Worm (Caenorhabditis elegans) whole organism, mixed stage, embryonic: ENCODE results near the gene dct-17.

Experiments
- M03D4.4 ChIP-seq: sonication (generic microtip); optimal IDR thresholded peaks from 2 replicates; lab custom pipeline; 2017; ENCODE audit warnings: mild to moderate bottlenecking, missing genetic modification characterization, missing compliant biosample characterization
- blmp-1 ChIP-seq: fragments of 150-350 bp; optimal IDR thresholded peaks from 2 replicates; lab custom pipeline; 2014; ENCODE audit warnings: missing biosample characterization, missing genetic modification characterization
- ceh-43 ChIP-seq: fragments of 200-800 bp; sonication (Bioruptor generic); optimal IDR thresholded peaks from 2 replicates; lab custom pipeline; 2018; ENCODE audit warnings: mild to moderate bottlenecking, missing genetic modification characterization, moderate library complexity, missing compliant biosample characterization
- ces-1 ChIP-seq: fragments of 150-350 bp; optimal IDR thresholded peaks from 2 replicates; lab custom pipeline; 2014; ENCODE audit warnings: missing biosample characterization, missing genetic modification reagents, missing genetic modification characterization
- cnd-1 ChIP-seq: fragments of 200-800 bp; sonication (Bioruptor generic); optimal IDR thresholded peaks from 2 replicates; lab custom pipeline; 2018; ENCODE audit warnings: mild to moderate bottlenecking, missing genetic modification characterization, missing compliant biosample characterization
- drap-1 ChIP-seq: fragments of 200-800 bp; sonication (Bioruptor generic); optimal IDR thresholded peaks from 3 replicates; lab custom pipeline; 2018; ENCODE audit warnings: mild to moderate bottlenecking, missing genetic modification characterization, missing compliant biosample characterization
- elt-1 ChIP-seq: sonication (generic microtip); optimal IDR thresholded peaks from 2 replicates; lab custom pipeline; 2017; ENCODE audit warnings: missing genetic modification characterization, mild to moderate bottlenecking, missing compliant biosample characterization, antibody characterized with exemption, moderate library complexity, borderline replicate concordance; ENCODE audit not compliant: insufficient read depth
- elt-3 ChIP-seq: fragments of 150-350 bp; optimal IDR thresholded peaks from 2 replicates; lab custom pipeline; 2014; ENCODE audit warnings: missing biosample characterization, missing genetic modification characterization
- flh-1 ChIP-seq: fragments of 200-800 bp; sonication (Bioruptor generic); optimal IDR thresholded peaks from 2 replicates; lab custom pipeline; 2018; ENCODE audit warnings: mild to moderate bottlenecking, missing genetic modification characterization, moderate library complexity, missing compliant biosample characterization
- hlh-1 ChIP-seq: fragments of 150-350 bp; optimal IDR thresholded peaks from 2 replicates; lab custom pipeline; 2014; ENCODE audit warnings: missing biosample characterization, missing genetic modification reagents, missing genetic modification characterization
- lin-13 ChIP-seq: fragments of 150-350 bp; optimal IDR thresholded peaks from 2 replicates; lab custom pipeline; 2014; ENCODE audit warnings: missing biosample characterization, missing genetic modification characterization
- lin-32 ChIP-seq: fragments of 200-800 bp; sonication (Bioruptor generic); optimal IDR thresholded peaks from 2 replicates; lab custom pipeline; 2018; ENCODE audit warnings: mild to moderate bottlenecking, missing genetic modification characterization, missing compliant biosample characterization
- lsy-2 ChIP-seq: fragments of 150-350 bp; optimal IDR thresholded peaks from 2 replicates; lab custom pipeline; 2014; ENCODE audit warnings: missing biosample characterization, missing genetic modification characterization
- mab-5 ChIP-seq: fragments of 150-350 bp; optimal IDR thresholded peaks from 2 replicates; lab custom pipeline; 2014; ENCODE audit warnings: missing biosample characterization, missing genetic modification characterization
- mep-1 ChIP-seq: fragments of 150-350 bp; optimal IDR thresholded peaks from 2 replicates; lab custom pipeline; 2017; ENCODE audit warnings: missing biosample characterization, missing genetic modification reagents, missing genetic modification characterization, inconsistent platforms
- mls-2 ChIP-seq: sonication (generic microtip); optimal IDR thresholded peaks from 2 replicates; lab custom pipeline; 2016; ENCODE audit warnings: mild to moderate bottlenecking, missing genetic modification characterization, moderate library complexity, missing compliant biosample characterization
- nhr-12 ChIP-seq: fragments of 150-350 bp; optimal IDR thresholded peaks from 2 replicates; lab custom pipeline; 2014; ENCODE audit warnings: missing biosample characterization, missing genetic modification characterization
- nhr-2 ChIP-seq: fragments of 150-350 bp; optimal IDR thresholded peaks from 2 replicates; lab custom pipeline; 2014; ENCODE audit warnings: missing biosample characterization, missing genetic modification characterization
- nhr-28 ChIP-seq: fragments of 150-350 bp; optimal IDR thresholded peaks from 2 replicates; lab custom pipeline; 2014; ENCODE audit warnings: missing biosample characterization, missing genetic modification characterization
- nhr-76 ChIP-seq: sonication (generic microtip); optimal IDR thresholded peaks from 2 replicates; lab custom pipeline; 2017; ENCODE audit warnings: missing biosample characterization, missing genetic modification characterization
- sem-2 ChIP-seq: fragments of 200-800 bp; sonication (Bioruptor generic); optimal IDR thresholded peaks from 2 replicates; lab custom pipeline; 2018; ENCODE audit warnings: mild to moderate bottlenecking, missing genetic modification characterization, missing compliant biosample characterization
- snpc-4 ChIP-seq: fragments of 150-350 bp; optimal IDR thresholded peaks from 2 replicates; lab custom pipeline; 2014; ENCODE audit warnings: missing biosample characterization, missing genetic modification characterization
- tbx-8 ChIP-seq: fragments of 200-800 bp; sonication (Bioruptor generic); optimal IDR thresholded peaks from 2 replicates; lab custom pipeline; 2018; ENCODE audit warnings: mild to moderate bottlenecking, missing genetic modification characterization, moderate library complexity, missing compliant biosample characterization
- unc-120 ChIP-seq: sonication (generic microtip); optimal IDR thresholded peaks from 2 replicates; lab custom pipeline; 2017; ENCODE audit warnings: missing genetic modification characterization, missing compliant biosample characterization; ENCODE audit not compliant: poor library complexity, severe bottlenecking
- unc-39 ChIP-seq: fragments of 150-350 bp; optimal IDR thresholded peaks from 2 replicates; lab custom pipeline; 2014; ENCODE audit warnings: missing biosample characterization, missing genetic modification characterization
- unc-62 ChIP-seq: fragments of 150-350 bp; optimal IDR thresholded peaks from 2 replicates; lab custom pipeline; 2014; ENCODE audit warnings: missing biosample characterization, missing genetic modification reagents, missing genetic modification characterization
- zip-8 ChIP-seq: fragments of 150-350 bp; optimal IDR thresholded peaks from 2 replicates; lab custom pipeline; 2014; ENCODE audit warnings: missing biosample characterization, missing genetic modification characterization
- ztf-11 ChIP-seq: fragments of 150-350 bp; optimal IDR thresholded peaks from 2 replicates; lab custom pipeline; 2014; ENCODE audit warnings: missing biosample characterization, missing genetic modification characterization

The dct-17 gene

DNA sequence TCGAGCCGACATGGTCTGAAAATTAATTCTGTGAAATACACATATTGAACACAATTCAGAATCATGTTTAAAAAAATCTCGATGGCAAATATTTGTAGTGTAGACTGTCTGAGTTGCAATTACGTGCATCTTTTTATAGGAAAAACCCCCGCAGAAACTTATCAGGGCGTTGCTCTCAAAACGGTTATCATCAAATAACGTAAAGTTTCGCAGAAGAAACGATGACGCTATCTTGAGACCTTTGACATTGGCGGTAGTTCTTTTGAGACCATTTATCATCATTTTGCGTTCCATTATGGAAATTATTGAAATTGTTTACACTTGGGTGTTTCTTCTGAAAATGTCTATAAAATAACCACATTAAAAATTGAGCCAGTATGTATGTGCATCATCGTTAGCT, at the start of gene dct-17:
Gene dct-17, minus strand, starts transcription at position 23 of the 400 bp plus-strand sequence.
- TF ChIP-seq zip-8 (tag; lab: Kevin White, UChicago) (no peak), unc-120 (tag; lab: Kevin White, UChicago) (no peak), lin-32 (GFP tag; lab: Kevin White, UChicago) (no peak), mab-5 (no peak), M03D4.4 (no peak)
- TF ChIP-seq, all 35 proteins: peak for 0

DNA sequence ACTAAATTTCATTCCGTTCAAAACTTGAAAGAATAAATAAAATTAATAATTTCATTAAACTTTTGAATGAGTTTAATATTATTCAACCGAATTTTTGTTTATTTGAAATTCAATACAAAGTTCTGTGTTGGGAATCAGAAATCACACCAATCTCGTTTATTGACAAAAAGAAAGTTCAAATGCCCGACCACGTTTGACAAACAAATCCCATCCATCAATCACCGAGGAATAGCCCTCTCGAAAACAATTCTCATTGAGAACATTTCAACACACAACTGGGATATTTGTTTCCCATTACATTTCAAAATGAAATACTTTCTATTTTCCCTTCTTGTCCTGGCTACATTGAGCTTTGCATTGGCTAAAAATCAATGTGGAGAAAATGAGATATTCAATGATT, 47.3 kb upstream of the dct-17 start, which contains the start of gene F53C11.9:
Gene F53C11.9, plus strand, starts transcription at position 159 of the 400 bp plus-strand sequence.
- TF ChIP-seq unc-62 = peak; percentile 34
- no peak for TF ChIP-seq M03D4.4

DNA sequence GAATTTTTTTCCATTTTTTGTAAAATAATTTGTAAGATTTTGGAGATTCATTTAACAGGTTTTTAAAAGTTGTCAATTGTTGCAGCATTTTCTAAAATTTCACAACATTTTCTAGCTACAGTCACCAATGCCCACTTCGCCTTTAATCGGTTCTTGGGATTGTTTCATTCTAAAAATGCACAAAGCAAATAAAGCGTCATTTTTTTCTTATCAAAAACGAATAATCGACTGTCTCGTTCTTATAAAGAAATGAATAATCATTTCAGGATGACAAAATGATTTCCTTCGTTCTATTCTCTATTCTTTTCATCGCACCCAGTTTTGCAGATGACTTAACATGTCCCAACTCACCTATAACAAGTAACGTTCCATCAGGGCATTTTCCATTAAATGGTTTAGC, 44.9 kb upstream of the dct-17 start, which contains the start of gene F53C11.1:
Gene F53C11.1, plus strand, starts transcription at position 268 of the 400 bp plus-strand sequence.
- no peak for TF ChIP-seq snpc-4 (tag; lab: Kevin White, UChicago)
- no peak for TF ChIP-seq lsy-2 (tag; lab: Kevin White, UChicago)

DNA sequence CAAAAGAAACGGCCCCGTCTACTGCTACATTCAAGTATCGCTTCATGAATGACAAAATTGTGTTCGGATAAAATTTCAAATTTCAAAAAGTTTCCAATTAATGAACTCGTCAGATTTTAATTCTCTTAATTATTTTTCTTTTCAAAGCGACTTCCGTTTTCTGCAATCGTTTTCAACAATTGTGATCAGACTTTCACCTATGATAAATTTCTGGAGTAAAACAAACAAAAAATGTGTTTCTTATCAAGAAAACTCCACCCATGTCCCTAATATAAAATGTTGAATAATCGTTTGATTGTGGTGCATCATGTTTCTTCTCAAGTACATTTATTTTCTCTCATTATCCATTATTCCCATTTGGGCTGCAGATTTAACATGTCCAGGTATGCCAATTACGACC, 40.6 kb upstream of the dct-17 start, which contains the start of gene F20G2.5:
Gene F20G2.5, plus strand, starts transcription at position 301 of the 400 bp plus-strand sequence.
- TF ChIP-seq zip-8 (tag; lab: Kevin White, UChicago) (no peak), tbx-8 (GFP tag; lab: Kevin White, UChicago) (no peak), elt-1 (tag; lab: Kevin White, UChicago) (no peak), lin-13 (no peak), unc-39 (tag; lab: Kevin White, UChicago) (no peak), mep-1 (tag; lab: Kevin White, UChicago) (no peak), elt-3 (tag; lab: Kevin White, UChicago) (no peak), cnd-1 (tag; lab: Kevin White, UChicago) (no peak), lsy-2 (tag; lab: Kevin White, UChicago) (no peak), hlh-1 (tag; lab: Kevin White, UChicago) (no peak), ztf-11 (tag; lab: Kevin White, UChicago) (no peak), nhr-28 (tag; lab: Kevin White, UChicago) (no peak), flh-1 (GFP tag; lab: Kevin White, UChicago) (no peak), ceh-43 (no peak), unc-120 (tag; lab: Kevin White, UChicago) (no peak), nhr-2 (tag; lab: Kevin White, UChicago) (no peak), mls-2 (no peak), nhr-12 (tag; lab: Kevin White, UChicago) (no peak)

DNA sequence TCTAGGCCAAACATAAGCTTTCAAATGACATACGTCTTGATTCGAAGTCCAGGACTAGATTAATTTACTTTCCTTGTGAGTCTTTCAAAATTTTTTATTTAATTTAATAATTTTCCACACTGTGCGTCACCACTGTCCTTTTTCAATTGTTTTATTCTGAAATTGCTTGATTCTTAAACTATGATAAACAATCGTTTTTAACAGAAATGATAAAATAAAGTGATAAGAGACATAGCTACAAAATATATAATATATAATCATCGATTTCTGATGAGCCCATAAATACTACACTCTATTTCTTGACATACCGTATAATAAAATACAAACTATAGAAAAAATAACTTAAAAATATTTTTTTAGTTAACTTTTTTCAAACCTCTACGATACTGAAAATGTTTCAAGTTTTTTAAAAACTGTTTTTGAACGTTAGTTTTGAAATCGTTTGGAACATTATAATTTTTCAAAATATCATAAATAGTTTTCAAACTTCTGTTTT, 38.4 kb upstream of the dct-17 start, which contains the start of gene nas-24:
Gene nas-24, plus strand, starts transcription at position 446 of the 496 bp plus-strand sequence.
- no peak for TF ChIP-seq drap-1
- TF ChIP-seq flh-1 (GFP tag; lab: Kevin White, UChicago) = no peak
- no peak for TF ChIP-seq unc-39 (tag; lab: Kevin White, UChicago)

DNA sequence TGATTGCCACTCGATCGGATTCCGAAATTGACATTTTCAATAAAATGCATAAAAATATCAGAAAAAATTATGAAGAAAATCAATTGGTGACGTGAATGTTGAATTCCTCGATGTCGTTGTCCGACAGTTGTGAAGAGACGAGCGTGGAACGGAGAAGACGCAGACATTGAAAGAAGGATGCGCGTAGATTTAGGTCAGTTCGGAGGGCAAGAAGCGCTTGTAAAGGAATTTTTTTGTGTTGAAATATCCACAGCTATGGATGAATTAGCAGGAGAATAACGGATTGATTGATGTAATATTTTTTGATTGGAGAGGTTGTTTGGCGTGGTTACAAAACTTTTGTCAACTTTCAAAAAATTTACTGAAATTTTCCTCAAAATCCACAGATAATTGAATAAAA, 37.8 kb upstream of the dct-17 start, which contains the start of gene F20G2.3:
Gene F20G2.3, minus strand, starts transcription at position 101 of the 400 bp plus-strand sequence.
- TF ChIP-seq blmp-1 (tag; lab: Kevin White, UChicago) (no peak), unc-120 (tag; lab: Kevin White, UChicago) (no peak), lin-32 (GFP tag; lab: Kevin White, UChicago) (no peak), ceh-43 (no peak), flh-1 (GFP tag; lab: Kevin White, UChicago) (no peak), ces-1 (GFP tag; lab: Kevin White, UChicago) (no peak), nhr-76 (tag; lab: Kevin White, UChicago) (no peak), sem-2 (GFP tag; lab: Kevin White, UChicago) (no peak)
- TF ChIP-seq, all 35 proteins: peak for 0
